Fruit fly (Drosophila melanogaster): ENCODE data around the gene mTerf5.

mTerf5 gene

DNA sequence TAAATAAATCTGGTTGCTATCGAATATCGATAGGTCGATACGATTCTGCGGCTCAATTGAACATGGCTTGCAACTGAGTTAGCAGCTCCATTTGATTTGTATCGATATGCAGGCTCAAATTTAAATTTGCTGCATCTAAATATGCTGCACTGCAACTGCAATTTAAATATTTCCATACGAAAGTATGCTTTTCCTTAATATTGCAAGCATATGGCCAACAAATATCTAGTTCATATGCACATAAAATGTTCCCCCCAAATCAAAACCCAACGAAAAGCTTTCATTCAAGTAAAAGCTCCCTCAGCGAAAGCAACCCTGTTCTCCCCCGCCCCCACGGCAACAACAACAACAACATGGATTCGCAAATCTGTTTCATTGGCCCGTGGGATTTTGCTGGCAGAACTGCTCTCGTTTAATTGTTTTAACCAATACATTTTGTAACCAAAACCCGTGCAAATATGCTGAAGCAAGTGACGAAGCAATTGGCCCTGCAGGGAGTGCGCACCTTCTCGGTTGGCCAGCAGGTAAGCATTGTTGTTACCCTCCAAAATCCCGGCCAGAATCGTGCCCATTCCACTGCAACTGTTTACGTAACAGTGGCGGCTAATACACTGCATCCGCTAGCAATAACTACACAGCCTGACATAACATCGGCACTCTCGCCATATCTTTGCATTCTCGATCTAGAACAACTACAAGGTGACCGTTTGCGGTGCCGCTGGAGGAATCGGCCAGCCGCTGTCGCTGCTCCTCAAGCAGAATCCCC lies 2.7 kb upstream of the mTerf5 start, which contains the start of the genes CG7168 and Mdh2 (continued):
- TF ChIP-seq zfh1 (GFP tag; IDR thresholded peaks at IDR 0.05) = 0 out of 3 replicates have a peak, but pooled peaks have one; percentile 17
- TF ChIP-seq CG12659 (GFP tag; optimal IDR thresholded peaks at IDR 0.05) = peak; percentile 77
- peak; percentile 2 for TF ChIP-seq HmgD (GFP tag; optimal IDR thresholded peaks at IDR 0.05)
- TF ChIP-seq CHES-1-like (GFP tag; optimal IDR thresholded peaks at IDR 0.05) = peak; percentile 36
- TF ChIP-seq phol (tag; optimal IDR thresholded peaks at IDR 0.05) = peak; percentile 44
- peak; percentile 3 for TF ChIP-seq Fer1 (GFP tag; optimal IDR thresholded peaks at IDR 0.05)
- TF ChIP-seq ATbp (GFP tag; optimal IDR thresholded peaks at IDR 0.05) = no peak
- peak; percentile 84 for TF ChIP-seq Doc3 (GFP tag; IDR thresholded peaks at IDR 0.05; ENCODE audit: partially characterized antibody)
- peak; percentile 69 for TF ChIP-seq CG12769 (tag; optimal IDR thresholded peaks at IDR 0.05)
- no peak for TF ChIP-seq CG8281 (tag; optimal IDR thresholded peaks at IDR 0.05)
- TF ChIP-seq Nf-YC (tag; optimal IDR thresholded peaks at IDR 0.05) = peak; percentile 83
- TF ChIP-seq CG16813 (GFP tag; IDR thresholded peaks at IDR 0.05; ENCODE audit: partially characterized antibody) = peak; percentile 81
- TF ChIP-seq Sin3A (optimal IDR thresholded peaks at IDR 0.05) = peak; percentile 60
- peak; percentile 81 for TF ChIP-seq BEAF-32 (GFP tag; optimal IDR thresholded peaks at IDR 0.05)
- TF ChIP-seq CG2120 (GFP tag; optimal IDR thresholded peaks at IDR 0.05) = peak; percentile 14
- peak; percentile 13 for TF ChIP-seq CG2712 (tag; optimal IDR thresholded peaks at IDR 0.05)
- no peak for TF ChIP-seq Ptx1 (GFP tag; IDR thresholded peaks at IDR 0.05)
- TF ChIP-seq Scr (GFP tag; IDR thresholded peaks at IDR 0.05; ENCODE audit: partially characterized antibody) = peak; percentile 84
- peak; percentile 9 for TF ChIP-seq CTCF (GFP tag; optimal IDR thresholded peaks at IDR 0.05)
- TF ChIP-seq CG14710 (tag; optimal IDR thresholded peaks at IDR 0.05) = peak; percentile 50
- peak; percentile 51 for TF ChIP-seq scrt (GFP tag; optimal IDR thresholded peaks at IDR 0.05)
- TF ChIP-seq Ets97D (GFP tag; optimal IDR thresholded peaks at IDR 0.05) = peak; percentile 67
- peak; percentile 0 for TF ChIP-seq YL-1 (GFP tag; optimal IDR thresholded peaks at IDR 0.05)
- TF ChIP-seq CG11560 (tag; IDR thresholded peaks at IDR 0.05) = peak; percentile 80; the same call in 2 of the 3 replicates
- TF ChIP-seq CG13287 (GFP tag; IDR thresholded peaks at IDR 0.05; ENCODE audit: partially characterized antibody) = peak; percentile 87
- peak; percentile 18 for TF ChIP-seq nerfin-1 (tag; optimal IDR thresholded peaks at IDR 0.05)
- TF ChIP-seq CG11504 (tag; optimal IDR thresholded peaks at IDR 0.05) = peak; percentile 2
- peak; percentile 83 for TF ChIP-seq Sry-δ (GFP tag; optimal IDR thresholded peaks at IDR 0.05)
- no peak for TF ChIP-seq CG1792 (GFP tag; optimal IDR thresholded peaks at IDR 0.05)
- peak; percentile 32 for TF ChIP-seq lilli (GFP tag; optimal IDR thresholded peaks at IDR 0.05)
- peak; percentile 19 for TF ChIP-seq CG17186 (GFP tag; optimal IDR thresholded peaks at IDR 0.05)
- TF ChIP-seq CG31224 (GFP tag; IDR thresholded peaks at IDR 0.05) = no peak
- peak; percentile 18 for TF ChIP-seq gfzf (GFP tag; optimal IDR thresholded peaks at IDR 0.05)
- peak; percentile 12 for TF ChIP-seq CG34376 (GFP tag; optimal IDR thresholded peaks at IDR 0.05)
- no peak for TF ChIP-seq HLH3B (GFP tag; IDR thresholded peaks at IDR 0.05)
- TF ChIP-seq CG30403 (GFP tag; optimal IDR thresholded peaks at IDR 0.05) = peak; percentile 7
- TF ChIP-seq bcd (GFP tag; optimal IDR thresholded peaks at IDR 0.05) = peak; percentile 16
- peak; percentile 92 for TF ChIP-seq Dref (GFP tag; IDR thresholded peaks at IDR 0.05)
- peak; percentile 15 for TF ChIP-seq CG15601 (tag; optimal IDR thresholded peaks at IDR 0.05)
- 0 out of 2 replicates have a peak, but pooled peaks have one; percentile 15 for TF ChIP-seq gsb (GFP tag; IDR thresholded peaks at IDR 0.05)
- TF ChIP-seq knrl (GFP tag; IDR thresholded peaks at IDR 0.05; ENCODE audit: partially characterized antibody) = peak; percentile 79
- TF ChIP-seq CG4404 (GFP tag; IDR thresholded peaks at IDR 0.05) = no peak
- TF ChIP-seq sna (GFP tag; IDR thresholded peaks at IDR 0.05; ENCODE audit: partially characterized antibody) = peak; percentile 77; the same call in 1 of the 2 replicates
- TF ChIP-seq Dp (GFP tag; optimal IDR thresholded peaks at IDR 0.05) = peak; percentile 76
- TF ChIP-seq lab (GFP tag; optimal IDR thresholded peaks at IDR 0.05) = peak; percentile 40
- TF ChIP-seq sens (GFP tag) = peak; percentile 71
- TF ChIP-seq CG9797 (GFP tag; optimal IDR thresholded peaks at IDR 0.05) = peak; percentile 30
- TF ChIP-seq CG30020 (tag; optimal IDR thresholded peaks at IDR 0.05) = peak; percentile 31
- peak; percentile 82 for TF ChIP-seq hb (GFP tag; IDR thresholded peaks at IDR 0.05; ENCODE audit: partially characterized antibody)
